Worm (Caenorhabditis elegans) whole organism, young adult: Measurements from ENCODE around the gene npax-1.

Source experiments
- Y53F4B.3 ChIP-seq: fragments of 200-800 bp; sonication (Bioruptor generic); IDR thresholded peaks from 2 replicates; pipeline ENCODE4 v1.3.6; 2022; ENCODE audit warnings: missing genetic modification reagents, missing genetic modification characterization, missing compliant biosample characterization
- ceh-79 ChIP-seq: sonication (generic microtip); optimal IDR thresholded peaks from 2 replicates; lab custom pipeline; 2017; ENCODE audit warnings: mild to moderate bottlenecking, missing genetic modification characterization, missing compliant biosample characterization
- chd-7 ChIP-seq: sonication (generic microtip); optimal IDR thresholded peaks from 2 replicates; lab custom pipeline; 2016; ENCODE audit warnings: mild to moderate bottlenecking, missing genetic modification characterization, moderate library complexity, missing compliant biosample characterization
- dpl-1 ChIP-seq: fragments of 150-350 bp; optimal IDR thresholded peaks from 2 replicates; lab custom pipeline; 2014; ENCODE audit warnings: missing biosample characterization, missing genetic modification reagents, missing genetic modification characterization
- egrh-3 ChIP-seq: fragments of 200-800 bp; sonication (Bioruptor generic); IDR thresholded peaks from 2 replicates; pipeline ENCODE4 v1.3.6; 2022; ENCODE audit warnings: missing genetic modification reagents, missing genetic modification characterization, missing compliant biosample characterization
- hmg-20 ChIP-seq: fragments of 200-800 bp; sonication (Bioruptor generic); IDR thresholded peaks from 2 replicates; pipeline ENCODE4 v1.3.6; 2022; ENCODE audit warnings: missing genetic modification reagents, missing genetic modification characterization, missing compliant biosample characterization
- mel-28 ChIP-seq: sonication (generic microtip); optimal IDR thresholded peaks from 2 replicates; lab custom pipeline; 2016; ENCODE audit warnings: borderline replicate concordance, mild to moderate bottlenecking, missing genetic modification characterization, missing compliant biosample characterization
- nhr-27 ChIP-seq: fragments of 200-800 bp; sonication (Bioruptor generic); optimal IDR thresholded peaks from 2 replicates; lab custom pipeline; 2018; ENCODE audit warnings: mild to moderate bottlenecking, missing genetic modification characterization, moderate library complexity, missing compliant biosample characterization
- pbrm-1 ChIP-seq: fragments of 200-800 bp; sonication (Bioruptor generic); IDR thresholded peaks from 2 replicates; pipeline ENCODE4 v1.3.6; 2022; ENCODE audit warnings: missing genetic modification reagents, missing genetic modification characterization, missing compliant biosample characterization
- rpc-1 ChIP-seq, 2 experiments: fragments of 150-350 bp in 1 of 2; sonication (generic microtip) in 1 of 2; optimal IDR thresholded peaks; 2 replicates each; lab custom pipeline; 2014 to 2018; ENCODE audit warnings: missing biosample characterization in 1 of 2, missing genetic modification characterization in 1 of 2, missing genetic modification reagents in 1 of 2, missing genotype in 1 of 2
- snpc-4 ChIP-seq, 5 experiments: fragments of 150-350 bp in 1 of 5; sonication (generic microtip) in 4 of 5; optimal IDR thresholded peaks; 2 replicates each; lab custom pipeline; 2014 to 2018; ENCODE audit warnings: missing genetic modification characterization in 5 of 5, missing biosample characterization in 3 of 5, antibody characterized with exemption in 2 of 5, mild to moderate bottlenecking in 2 of 5, missing compliant biosample characterization in 2 of 5, missing genotype in 2 of 5, moderate library complexity in 2 of 5, missing genetic modification reagents in 1 of 5
- unc-130 ChIP-seq: sonication (generic microtip); optimal IDR thresholded peaks from 2 replicates; lab custom pipeline; 2016; ENCODE audit warnings: missing genetic modification reagents, missing genetic modification characterization, missing compliant biosample characterization
- ztf-18 ChIP-seq: sonication (generic microtip); optimal IDR thresholded peaks from 2 replicates; lab custom pipeline; 2016; ENCODE audit warnings: missing genotype, mild to moderate bottlenecking, missing genetic modification characterization, missing compliant biosample characterization

DNA sequence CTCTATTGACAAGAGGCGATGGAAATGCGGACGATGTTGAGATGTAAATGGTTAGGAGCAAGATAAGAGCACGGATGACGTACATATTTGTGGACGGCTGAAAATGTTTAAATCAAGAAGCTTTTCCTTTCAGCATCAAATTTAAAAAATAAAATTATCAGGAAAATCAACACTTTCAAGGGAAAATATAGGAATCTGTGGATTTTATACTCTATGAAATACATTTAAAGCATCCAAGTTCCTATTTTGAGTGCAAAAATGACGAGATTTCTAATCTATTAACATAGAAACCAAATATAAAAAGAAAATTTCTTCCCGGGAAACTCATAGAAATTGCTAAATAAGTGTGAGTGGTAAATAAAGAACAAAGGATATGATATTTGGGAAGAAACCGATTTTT is 17.0 kb downstream of the npax-1 start, which contains the start of gene F45E12.6:
- TF ChIP-seq ceh-79 (tag; lab: Kevin White, UChicago) (no peak), pbrm-1 (GFP tag; lab: Robert Waterston, UW) (no peak), dpl-1 (no peak), mel-28 (tag; lab: Kevin White, UChicago) (no peak), nhr-27 (tag; lab: Kevin White, UChicago) (no peak), unc-130 (GFP tag; lab: Kevin White, UChicago) (no peak), egrh-3 (GFP tag; lab: Robert Waterston, UW) (no peak), Y53F4B.3 (GFP tag; lab: Robert Waterston, UW) (no peak), snpc-4 (GFP tag; optimal IDR thresholded peaks at IDR 0.05; lab: Kevin White, UChicago) (no peak), snpc-4 (tag; optimal IDR thresholded peaks at IDR 0.05; lab: Kevin White, UChicago) (no peak), hmg-20 (no peak), rpc-1 (optimal IDR thresholded peaks at IDR 0.05; lab: Kevin White, UChicago) (no peak), rpc-1 (tag; optimal IDR thresholded peaks at IDR 0.05; lab: Kevin White, UChicago) (no peak), chd-7 (tag; lab: Kevin White, UChicago) (no peak), ztf-18 (tag; lab: Kevin White, UChicago) (no peak)
